Fruit fly (Drosophila melanogaster) whole organism, wandering third instar larva: ENCODE measurements around the gene CG34429.

Source experiments
- Abd-B ChIP-seq: fragments of >200 bp; optimal IDR thresholded peaks from 2 replicates; lab custom pipeline; 2017; ENCODE audit warnings: missing biosample characterization, missing genetic modification characterization
- CG9705 ChIP-seq: fragments of 200-800 bp; sonication (Bioruptor generic); optimal IDR thresholded peaks from 2 replicates; lab custom pipeline; 2018; ENCODE audit warnings: missing biosample characterization, mild to moderate bottlenecking, missing genetic modification characterization
- Dfd ChIP-seq: fragments of >200 bp; optimal IDR thresholded peaks from 2 replicates; lab custom pipeline; 2017; ENCODE audit warnings: missing biosample characterization, missing genetic modification characterization
- Dif ChIP-seq: fragments of 200-275, 200-300 bp; sonication (Bioruptor generic); optimal IDR thresholded peaks from 2 replicates; lab custom pipeline; 2018; ENCODE audit warnings: missing biosample characterization, missing genetic modification characterization; ENCODE audit not compliant: partially characterized antibody
- GATAd ChIP-seq: sonication (Bioruptor generic); optimal IDR thresholded peaks from 2 replicates; lab custom pipeline; 2016; ENCODE audit warnings: missing biosample characterization, missing genetic modification characterization
- Hnf4 ChIP-seq: fragments of 200-800 bp; sonication (Bioruptor generic); optimal IDR thresholded peaks from 2 replicates; lab custom pipeline; 2016; ENCODE audit warnings: missing biosample characterization, mild to moderate bottlenecking, missing genetic modification characterization
- Hr83 ChIP-seq: fragments of 200-300 bp; sonication (Bioruptor generic); optimal IDR thresholded peaks from 2 replicates; lab custom pipeline; 2016; ENCODE audit warnings: missing biosample characterization, mild to moderate bottlenecking, missing genetic modification characterization, moderate library complexity; ENCODE audit not compliant: poor library complexity, severe bottlenecking
- Rel ChIP-seq, 2 experiments: fragments of 200-800 bp; sonication (Bioruptor generic) in 1 of 2; optimal IDR thresholded peaks; 2 replicates in 1 of 2; 3 replicates in 1 of 2; lab custom pipeline; 2016 to 2019; ENCODE audit warnings: mild to moderate bottlenecking in 2 of 2, missing biosample characterization in 2 of 2, missing genetic modification characterization in 2 of 2, moderate library complexity in 1 of 2
- Sp1 ChIP-seq: fragments of 200-800 bp; sonication (Bioruptor generic); optimal IDR thresholded peaks from 3 replicates; lab custom pipeline; 2019; ENCODE audit warnings: missing biosample characterization, mild to moderate bottlenecking, missing genetic modification characterization, moderate library complexity
- Vsx2 ChIP-seq: fragments of 200-300, 225-300 bp; sonication (Bioruptor generic); optimal IDR thresholded peaks from 2 replicates; lab custom pipeline; 2018; ENCODE audit warnings: missing biosample characterization, missing genetic modification characterization; ENCODE audit not compliant: partially characterized antibody
- brk ChIP-seq: fragments of 200-800 bp; sonication (Bioruptor generic); optimal IDR thresholded peaks from 2 replicates; lab custom pipeline; 2016; ENCODE audit warnings: missing biosample characterization, mild to moderate bottlenecking, missing genetic modification characterization
- dl ChIP-seq, 2 experiments: fragments of 175-275, 200-275 bp in 1 of 2; fragments of 200-275 bp in 1 of 2; sonication (Bioruptor generic); optimal IDR thresholded peaks; lab custom pipeline; 2018; ENCODE audit warnings: mild to moderate bottlenecking in 2 of 2, missing biosample characterization in 2 of 2, missing genetic modification characterization in 2 of 2, moderate library complexity in 2 of 2; ENCODE audit not compliant: partially characterized antibody in 2 of 2, insufficient read depth in 1 of 2
- dmrt93B ChIP-seq: fragments of 200-800 bp; sonication (Bioruptor generic); optimal IDR thresholded peaks from 2 replicates; lab custom pipeline; 2018; ENCODE audit warnings: missing biosample characterization, mild to moderate bottlenecking, missing genetic modification characterization
- foxo ChIP-seq, 2 experiments: fragments of 200-800 bp; sonication (Bioruptor generic); optimal IDR thresholded peaks; 2 replicates in 1 of 2; 3 replicates in 1 of 2; lab custom pipeline; 2016 to 2017; ENCODE audit warnings: missing biosample characterization in 2 of 2, missing genetic modification characterization in 2 of 2
- h ChIP-seq: fragments of 200-800 bp; sonication (Bioruptor generic); optimal IDR thresholded peaks from 3 replicates; lab custom pipeline; 2016; ENCODE audit warnings: missing biosample characterization, mild to moderate bottlenecking, missing genetic modification characterization
- jim ChIP-seq: fragments of 175-275, 200-325 bp; sonication (Bioruptor generic); optimal IDR thresholded peaks from 2 replicates; lab custom pipeline; 2016; ENCODE audit warnings: missing biosample characterization, mild to moderate bottlenecking, missing genetic modification characterization
- lola ChIP-seq: fragments of >200 bp; optimal IDR thresholded peaks from 2 replicates; lab custom pipeline; 2017; ENCODE audit warnings: missing biosample characterization, missing genetic modification characterization
- pan ChIP-seq: fragments of >200 bp; optimal IDR thresholded peaks from 2 replicates; lab custom pipeline; 2017
- psq ChIP-seq: fragments of 200-800 bp; sonication (Bioruptor generic); optimal IDR thresholded peaks from 3 replicates; lab custom pipeline; 2017; ENCODE audit warnings: missing biosample characterization, mild to moderate bottlenecking, missing genetic modification characterization, moderate library complexity
- rgr ChIP-seq: fragments of 200-800 bp; sonication (Bioruptor generic); optimal IDR thresholded peaks from 3 replicates; lab custom pipeline; 2016; ENCODE audit warnings: missing biosample characterization, mild to moderate bottlenecking, missing genetic modification characterization
- sage ChIP-seq: fragments of 200-800 bp; sonication (Bioruptor generic); optimal IDR thresholded peaks from 2 replicates; lab custom pipeline; 2016; ENCODE audit warnings: missing biosample characterization, mild to moderate bottlenecking, missing genetic modification characterization
- sv ChIP-seq: fragments of 200-800 bp; sonication (Bioruptor generic); optimal IDR thresholded peaks from 3 replicates; lab custom pipeline; 2016; ENCODE audit warnings: missing biosample characterization, missing genetic modification characterization
- usp ChIP-seq: fragments of >200 bp; optimal IDR thresholded peaks from 2 replicates; lab custom pipeline; 2017; ENCODE audit warnings: missing biosample characterization, missing genetic modification characterization
- woc ChIP-seq: sonication (Bioruptor generic); optimal IDR thresholded peaks from 2 replicates; lab custom pipeline; 2016; ENCODE audit warnings: missing biosample characterization, mild to moderate bottlenecking, missing genetic modification characterization

CG34429 gene

DNA sequence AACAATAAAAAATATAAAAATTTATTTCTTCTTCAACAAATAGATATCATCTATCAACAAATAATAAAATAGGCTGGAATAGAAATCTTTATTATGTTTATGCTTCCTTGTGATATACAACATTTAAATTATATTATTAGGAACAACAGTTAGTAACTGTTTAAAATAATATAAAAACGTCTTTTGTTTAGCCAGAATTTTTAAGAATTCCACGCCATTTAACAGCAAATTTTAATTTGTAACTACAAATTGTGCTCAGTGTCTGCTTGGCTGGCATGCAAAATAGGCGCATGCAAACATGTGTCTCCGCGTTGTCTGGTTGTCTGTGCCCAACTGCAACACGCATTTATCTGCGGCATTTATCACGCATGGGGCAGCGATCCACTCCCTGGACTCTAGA is 46.5 kb downstream of the CG34429 start:
- TF ChIP-seq psq, result no peak
- no peak for TF ChIP-seq sv (GFP tag; lab: Kevin White, UChicago)
- no peak for TF ChIP-seq brk (GFP tag; lab: Kevin White, UChicago)
- TF ChIP-seq Dfd (GFP tag; lab: Kevin White, UChicago), result no peak
- TF ChIP-seq usp (GFP tag; lab: Kevin White, UChicago), result no peak
- no peak for TF ChIP-seq Abd-B (GFP tag; lab: Kevin White, UChicago)
- no peak for TF ChIP-seq sage (GFP tag; lab: Kevin White, UChicago)
- no peak for TF ChIP-seq woc (GFP tag; lab: Kevin White, UChicago)
- no peak for TF ChIP-seq dl (GFP tag; optimal IDR thresholded peaks at IDR 0.05; lab: Kevin White, UChicago; ENCODE audit: insufficient read depth in 1 of 2, partially characterized antibody in 2 of 2)
- TF ChIP-seq rgr (GFP tag; lab: Kevin White, UChicago), result no peak
- no peak for TF ChIP-seq Rel (GFP tag; optimal IDR thresholded peaks at IDR 0.05; lab: Kevin White, UChicago)
- no peak for TF ChIP-seq Rel (tag; optimal IDR thresholded peaks at IDR 0.05; lab: Kevin White, UChicago)
- TF ChIP-seq CG9705 (GFP tag; lab: Kevin White, UChicago), result no peak
- TF ChIP-seq Hr83 (GFP tag; lab: Kevin White, UChicago), result no peak
- TF ChIP-seq Vsx2 (GFP tag; lab: Kevin White, UChicago), result no peak
- TF ChIP-seq foxo (GFP tag; optimal IDR thresholded peaks at IDR 0.05; lab: Kevin White, UChicago), result no peak
- TF ChIP-seq GATAd, result no peak
- no peak for TF ChIP-seq pan (lab: Kevin White, UChicago)
- no peak for TF ChIP-seq lola (GFP tag; lab: Kevin White, UChicago)
- TF ChIP-seq Sp1 (GFP tag; lab: Kevin White, UChicago), result no peak

DNA sequence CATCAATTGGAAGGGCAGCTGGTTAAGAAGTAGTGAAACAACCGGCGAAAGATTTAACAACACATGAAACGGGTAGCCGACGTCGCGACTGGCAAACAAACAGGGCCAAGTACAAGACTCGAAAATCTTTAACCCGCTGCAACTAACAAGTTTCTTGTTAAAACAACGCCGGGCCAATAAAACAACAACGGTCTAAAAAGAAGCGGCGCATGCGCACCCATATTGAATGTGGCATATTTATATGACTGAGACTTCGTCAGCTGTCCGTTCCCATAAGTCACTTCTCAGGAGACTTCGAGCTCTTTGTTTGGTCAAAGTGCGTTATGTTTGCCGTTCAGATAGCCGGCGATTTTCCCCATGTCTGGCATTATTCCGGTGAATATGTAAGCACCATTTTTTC is 48.6 kb downstream of the CG34429 start:
- TF ChIP-seq dmrt93B (GFP tag; lab: Kevin White, UChicago) (no peak), Dif (GFP tag; lab: Kevin White, UChicago) (no peak), usp (GFP tag; lab: Kevin White, UChicago) (no peak), pan (lab: Kevin White, UChicago) (no peak), Sp1 (GFP tag; lab: Kevin White, UChicago) (no peak), Hnf4 (no peak), woc (GFP tag; lab: Kevin White, UChicago) (no peak), Rel (GFP tag; optimal IDR thresholded peaks at IDR 0.05; lab: Kevin White, UChicago) (no peak), Rel (tag; optimal IDR thresholded peaks at IDR 0.05; lab: Kevin White, UChicago) (no peak), foxo (GFP tag; optimal IDR thresholded peaks at IDR 0.05; lab: Kevin White, UChicago) (no peak), h (GFP tag; lab: Kevin White, UChicago) (no peak), lola (GFP tag; lab: Kevin White, UChicago) (no peak), rgr (GFP tag; lab: Kevin White, UChicago) (no peak), Abd-B (GFP tag; lab: Kevin White, UChicago) (no peak), jim (no peak)
